Fruit fly (Drosophila melanogaster): ENCODE data around the gene ovm.

DNA sequence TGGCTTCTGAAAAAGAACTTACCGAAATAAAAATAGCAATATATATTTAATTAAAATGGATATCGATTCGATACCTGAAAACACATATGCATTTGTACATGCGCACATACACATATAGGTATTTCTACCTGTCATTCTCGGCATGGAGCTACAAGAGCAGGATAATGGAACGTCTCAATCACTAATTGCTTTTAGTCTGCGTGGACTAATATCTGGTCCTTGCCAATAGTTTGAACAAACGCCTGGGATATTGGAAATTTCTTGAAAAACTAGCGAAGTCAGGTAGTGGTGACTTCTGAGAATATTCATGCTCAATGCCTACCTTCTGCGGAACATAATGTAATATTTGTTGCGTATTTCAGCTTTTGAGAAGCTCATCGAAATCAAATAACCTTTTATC is 51.6 kb downstream of the ovm start:
- TF ChIP-seq rn (GFP tag; IDR thresholded peaks at IDR 0.05) (no peak), CG9948 (tag; optimal IDR thresholded peaks at IDR 0.05) (no peak), EcR (GFP tag; optimal IDR thresholded peaks at IDR 0.05) (no peak), CG4496 (GFP tag; IDR thresholded peaks at IDR 0.05) (no peak), CG8159 (tag; optimal IDR thresholded peaks at IDR 0.05) (no peak)
